Worm (Caenorhabditis elegans) whole organism, L2 larva: ENCODE data around the gene set-16.

ENCODE experiments used
- blmp-1 ChIP-seq: sonication (generic microtip); optimal IDR thresholded peaks from 2 replicates; lab custom pipeline; 2017; ENCODE audit warnings: missing genetic modification characterization, mild to moderate bottlenecking, missing compliant biosample characterization, antibody characterized with exemption, moderate library complexity; ENCODE audit not compliant: insufficient read depth
- ceh-82 ChIP-seq: fragments of 150-350 bp; optimal IDR thresholded peaks from 2 replicates; lab custom pipeline; 2014; ENCODE audit warnings: missing biosample characterization, missing genetic modification characterization
- egl-27 ChIP-seq: sonication (generic microtip); optimal IDR thresholded peaks from 3 replicates; lab custom pipeline; 2017; ENCODE audit warnings: missing biosample characterization, missing genetic modification reagents, missing genetic modification characterization
- fos-1 ChIP-seq: fragments of 150-350 bp; optimal IDR thresholded peaks from 2 replicates; lab custom pipeline; 2014; ENCODE audit warnings: missing biosample characterization, missing genetic modification characterization
- lin-39 ChIP-seq: fragments of 150-350 bp; optimal IDR thresholded peaks from 2 replicates; lab custom pipeline; 2014; ENCODE audit warnings: missing biosample characterization, missing genetic modification reagents, missing genetic modification characterization
- mab-5 ChIP-seq: fragments of 150-350 bp; optimal IDR thresholded peaks from 2 replicates; lab custom pipeline; 2014; ENCODE audit warnings: missing biosample characterization, missing genetic modification characterization
- nhr-10 ChIP-seq: sonication (generic microtip); optimal IDR thresholded peaks from 2 replicates; lab custom pipeline; 2017; ENCODE audit warnings: missing biosample characterization, missing genetic modification characterization
- nhr-11 ChIP-seq: fragments of 150-350 bp; optimal IDR thresholded peaks from 2 replicates; lab custom pipeline; 2014; ENCODE audit warnings: missing biosample characterization, missing genetic modification characterization
- nhr-21 ChIP-seq: fragments of 150-350 bp; optimal IDR thresholded peaks from 2 replicates; lab custom pipeline; 2014; ENCODE audit warnings: missing biosample characterization, missing genetic modification characterization
- nhr-237 ChIP-seq: fragments of 150-350 bp; optimal IDR thresholded peaks from 2 replicates; lab custom pipeline; 2014; ENCODE audit warnings: missing biosample characterization, missing genetic modification characterization
- nhr-77 ChIP-seq: fragments of 150-350 bp; optimal IDR thresholded peaks from 2 replicates; lab custom pipeline; 2014; ENCODE audit warnings: missing biosample characterization, missing genetic modification characterization
- unc-62 ChIP-seq: fragments of 150-350 bp; optimal IDR thresholded peaks from 2 replicates; lab custom pipeline; 2014; ENCODE audit warnings: missing biosample characterization, missing genetic modification reagents, missing genetic modification characterization
- zag-1 ChIP-seq: fragments of 150-350 bp; optimal IDR thresholded peaks from 2 replicates; lab custom pipeline; 2014; ENCODE audit warnings: missing biosample characterization, missing genetic modification characterization

ce11 chrIII:13667739-13668138, 24.0 kb downstream of the set-16 start, which contains the start of gene flp-15:
- TF ChIP-seq ceh-82 = no peak
- no peak for TF ChIP-seq egl-27 (tag; lab: Kevin White, UChicago)
- no peak for TF ChIP-seq nhr-10 (tag; lab: Kevin White, UChicago)
- TF ChIP-seq nhr-237 = no peak
- TF ChIP-seq fos-1 (tag; lab: Kevin White, UChicago) = no peak
- no peak for TF ChIP-seq nhr-77 (tag; lab: Kevin White, UChicago)
- no peak for TF ChIP-seq zag-1 (tag; lab: Kevin White, UChicago)
- no peak for TF ChIP-seq lin-39
- no peak for TF ChIP-seq unc-62 (GFP tag; lab: Kevin White, UChicago)
- no peak for TF ChIP-seq mab-5 (tag; lab: Kevin White, UChicago)
- TF ChIP-seq nhr-21 (tag; lab: Kevin White, UChicago) = no peak
- no peak for TF ChIP-seq blmp-1 (tag; lab: Kevin White, UChicago)
- no peak for TF ChIP-seq nhr-11 (tag; lab: Kevin White, UChicago)
